Worm (Caenorhabditis elegans) whole organism, late embryonic: ENCODE results near the gene cpr-4.

Experiments used
- C08G9.2 ChIP-seq: sonication (generic microtip); optimal IDR thresholded peaks from 2 replicates; lab custom pipeline; 2016; ENCODE audit warnings: mild to moderate bottlenecking, missing genetic modification characterization, moderate library complexity, missing compliant biosample characterization
- C38D4.7 ChIP-seq: fragments of 200-800 bp; sonication (Bioruptor generic); optimal IDR thresholded peaks from 2 replicates; lab custom pipeline; 2018; ENCODE audit warnings: mild to moderate bottlenecking, missing genetic modification characterization, moderate library complexity, missing compliant biosample characterization
- F13H6.1 ChIP-seq: sonication (generic microtip); optimal IDR thresholded peaks from 2 replicates; lab custom pipeline; 2016; ENCODE audit warnings: missing genetic modification characterization, missing compliant biosample characterization
- K02D7.2 ChIP-seq: sonication (generic microtip); optimal IDR thresholded peaks from 2 replicates; lab custom pipeline; 2017; ENCODE audit warnings: mild to moderate bottlenecking, missing genetic modification characterization, missing compliant biosample characterization
- T23F11.4 ChIP-seq: fragments of 200-800 bp; sonication (Bioruptor generic); optimal IDR thresholded peaks from 2 replicates; lab custom pipeline; 2018; ENCODE audit warnings: mild to moderate bottlenecking, missing genetic modification characterization, missing compliant biosample characterization
- ama-1 ChIP-seq: fragments of 150-350 bp; optimal IDR thresholded peaks from 2 replicates; lab custom pipeline; 2014
- ceh-14 ChIP-seq: sonication (generic microtip); optimal IDR thresholded peaks from 2 replicates; lab custom pipeline; 2016; ENCODE audit warnings: missing genotype, missing genetic modification characterization, missing compliant biosample characterization
- ceh-18 ChIP-seq: sonication (generic microtip); optimal IDR thresholded peaks from 2 replicates; lab custom pipeline; 2016; ENCODE audit warnings: missing genetic modification characterization, missing compliant biosample characterization
- ceh-19 ChIP-seq: fragments of 200-800 bp; sonication (Bioruptor generic); optimal IDR thresholded peaks from 2 replicates; lab custom pipeline; 2018; ENCODE audit warnings: mild to moderate bottlenecking, missing genetic modification characterization, missing compliant biosample characterization
- ceh-22 ChIP-seq: sonication (generic microtip); optimal IDR thresholded peaks from 2 replicates; lab custom pipeline; 2017; ENCODE audit warnings: missing biosample characterization, missing genetic modification characterization
- ceh-24 ChIP-seq: sonication (generic microtip); optimal IDR thresholded peaks from 2 replicates; lab custom pipeline; 2016; ENCODE audit warnings: mild to moderate bottlenecking, missing genetic modification characterization, missing compliant biosample characterization
- ceh-31 ChIP-seq: sonication (generic microtip); optimal IDR thresholded peaks from 2 replicates; lab custom pipeline; 2016; ENCODE audit warnings: missing genetic modification characterization, missing compliant biosample characterization
- ceh-34 ChIP-seq: sonication (generic microtip); optimal IDR thresholded peaks from 2 replicates; lab custom pipeline; 2016; ENCODE audit warnings: mild to moderate bottlenecking, missing genetic modification characterization, missing compliant biosample characterization
- ceh-45 ChIP-seq: fragments of 200-800 bp; sonication (Bioruptor generic); IDR thresholded peaks from 2 replicates; pipeline ENCODE4 v1.3.6; 2022; ENCODE audit warnings: missing genetic modification reagents, missing genetic modification characterization, missing compliant biosample characterization
- ceh-48 ChIP-seq: sonication (generic microtip); optimal IDR thresholded peaks from 2 replicates; lab custom pipeline; 2016; ENCODE audit warnings: missing genetic modification characterization, inconsistent platforms, missing compliant biosample characterization
- ceh-9 ChIP-seq: sonication (generic microtip); optimal IDR thresholded peaks from 2 replicates; lab custom pipeline; 2016; ENCODE audit warnings: mild to moderate bottlenecking, missing genetic modification characterization, inconsistent platforms, missing compliant biosample characterization
- dve-1 ChIP-seq: sonication (generic microtip); optimal IDR thresholded peaks from 2 replicates; lab custom pipeline; 2017; ENCODE audit warnings: antibody characterized with exemption, mild to moderate bottlenecking, missing genetic modification characterization, missing compliant biosample characterization
- eyg-1 ChIP-seq: sonication (generic microtip); optimal IDR thresholded peaks from 2 replicates; lab custom pipeline; 2016; ENCODE audit warnings: missing genotype, missing genetic modification characterization, missing compliant biosample characterization
- fax-1 ChIP-seq: sonication (generic microtip); optimal IDR thresholded peaks from 2 replicates; lab custom pipeline; 2016; ENCODE audit warnings: missing genotype, missing genetic modification characterization, missing compliant biosample characterization
- mec-3 ChIP-seq: sonication (generic microtip); optimal IDR thresholded peaks from 2 replicates; lab custom pipeline; 2016; ENCODE audit warnings: borderline replicate concordance, missing genetic modification characterization, missing compliant biosample characterization
- nfya-1 ChIP-seq: sonication (generic microtip); optimal IDR thresholded peaks from 2 replicates; lab custom pipeline; 2017; ENCODE audit warnings: missing genetic modification characterization, mild to moderate bottlenecking, missing compliant biosample characterization, antibody characterized with exemption, moderate library complexity
- pqm-1 ChIP-seq: sonication (generic microtip); optimal IDR thresholded peaks from 2 replicates; lab custom pipeline; 2016; ENCODE audit warnings: missing genetic modification characterization, missing compliant biosample characterization
- pros-1 ChIP-seq: fragments of 150-350 bp; optimal IDR thresholded peaks from 2 replicates; lab custom pipeline; 2014; ENCODE audit warnings: missing biosample characterization, missing genetic modification reagents, missing genetic modification characterization
- ref-2 ChIP-seq: sonication (generic microtip); optimal IDR thresholded peaks from 2 replicates; lab custom pipeline; 2016; ENCODE audit warnings: missing genetic modification characterization, missing compliant biosample characterization
- rnt-1 ChIP-seq: sonication (generic microtip); optimal IDR thresholded peaks from 2 replicates; lab custom pipeline; 2016; ENCODE audit warnings: missing genetic modification characterization, missing compliant biosample characterization
- sdc-2 ChIP-seq: sonication (generic microtip); optimal IDR thresholded peaks from 2 replicates; lab custom pipeline; 2016; ENCODE audit warnings: missing genotype, missing genetic modification characterization, missing compliant biosample characterization
- sox-2 ChIP-seq: fragments of 200-800 bp; sonication (Bioruptor generic); IDR thresholded peaks from 2 replicates; pipeline ENCODE4 v1.3.6; 2022; ENCODE audit warnings: missing genetic modification reagents, missing genetic modification characterization, missing compliant biosample characterization
- sox-4 ChIP-seq: sonication (generic microtip); optimal IDR thresholded peaks from 2 replicates; lab custom pipeline; 2017; ENCODE audit warnings: mild to moderate bottlenecking, missing genetic modification characterization, inconsistent platforms, missing compliant biosample characterization
- syd-9 ChIP-seq: sonication (generic microtip); optimal IDR thresholded peaks from 2 replicates; lab custom pipeline; 2016; ENCODE audit warnings: mild to moderate bottlenecking, missing genetic modification characterization, moderate library complexity, missing compliant biosample characterization
- tbx-2 ChIP-seq: sonication (generic microtip); optimal IDR thresholded peaks from 2 replicates; lab custom pipeline; 2016; ENCODE audit warnings: missing genetic modification characterization, missing compliant biosample characterization
- tbx-7 ChIP-seq: sonication (generic microtip); optimal IDR thresholded peaks from 2 replicates; lab custom pipeline; 2016; ENCODE audit warnings: missing genotype, missing genetic modification characterization, missing compliant biosample characterization
- unc-42 ChIP-seq: sonication (generic microtip); optimal IDR thresholded peaks from 2 replicates; lab custom pipeline; 2016; ENCODE audit warnings: missing genotype, missing genetic modification characterization, missing compliant biosample characterization
- unc-55 ChIP-seq: sonication (generic microtip); optimal IDR thresholded peaks from 2 replicates; lab custom pipeline; 2017; ENCODE audit warnings: missing biosample characterization, missing genetic modification reagents, missing genetic modification characterization
- unc-86 ChIP-seq: sonication (generic microtip); optimal IDR thresholded peaks from 2 replicates; lab custom pipeline; 2016; ENCODE audit warnings: missing genetic modification characterization, missing compliant biosample characterization

cpr-4 gene

DNA sequence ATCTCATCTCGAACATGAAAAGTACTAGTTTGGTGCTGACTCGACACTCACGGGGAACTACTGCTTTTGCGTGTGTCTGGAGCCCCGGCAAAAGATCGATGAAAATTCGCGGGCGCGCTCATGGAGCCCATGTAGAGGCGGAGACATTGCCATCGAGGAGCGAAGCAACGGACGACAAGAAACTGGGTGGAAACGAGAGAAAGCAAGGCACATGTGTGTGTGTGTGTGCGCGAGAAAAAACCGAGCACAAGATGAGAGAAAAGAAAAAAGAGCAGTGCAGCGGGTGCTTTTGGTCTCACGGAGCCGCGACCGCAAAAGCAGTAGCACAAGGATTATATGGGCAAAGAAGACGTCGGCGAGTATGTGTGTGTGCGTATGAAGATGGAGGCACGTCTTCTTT lies 44.3 kb downstream of the cpr-4 start:
- TF ChIP-seq ceh-9 (tag; lab: Kevin White, UChicago) (no peak), C08G9.2 (tag; lab: Kevin White, UChicago) (no peak), ref-2 (tag; lab: Kevin White, UChicago) (no peak), ceh-34 (peak; percentile 42), pqm-1 (tag; lab: Kevin White, UChicago) (no peak), C38D4.7 (GFP tag; lab: Kevin White, UChicago) (no peak), sox-2 (no peak), eyg-1 (no peak), unc-42 (tag; lab: Kevin White, UChicago) (peak; percentile 44), ceh-18 (peak; percentile 32), ceh-31 (tag; lab: Kevin White, UChicago) (peak; percentile 62), ceh-48 (tag; lab: Kevin White, UChicago) (peak; percentile 82), sdc-2 (peak; percentile 22), ceh-14 (tag; lab: Kevin White, UChicago) (peak; percentile 78), syd-9 (no peak), ceh-45 (GFP tag; lab: Robert Waterston, UW) (no peak), nfya-1 (tag; lab: Kevin White, UChicago) (peak; percentile 14), tbx-2 (tag; lab: Kevin White, UChicago) (peak; percentile 9)
- TF ChIP-seq, all 69 proteins: peak for 9

DNA sequence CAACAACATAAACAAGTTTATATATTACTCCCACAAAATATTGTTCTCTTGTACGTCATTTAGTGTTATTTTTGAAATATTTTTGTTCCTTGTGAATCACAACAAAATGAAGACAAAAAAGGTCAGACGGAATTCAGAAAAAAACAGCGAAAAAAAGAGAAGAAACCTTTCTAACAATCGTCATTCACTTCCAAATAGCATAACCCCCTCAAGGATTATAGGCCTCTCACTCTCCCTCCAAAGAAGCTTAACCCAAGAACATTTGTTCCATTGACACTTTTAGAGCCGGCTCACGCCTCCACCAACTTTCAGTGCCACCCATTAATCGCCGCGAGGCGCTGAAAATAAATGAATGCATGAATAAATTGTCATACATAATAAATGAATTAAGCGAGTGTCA lies 45.1 kb downstream of the cpr-4 start:
- TF ChIP-seq ceh-45 (GFP tag; lab: Robert Waterston, UW) (no peak), fax-1 (no peak), ceh-24 (tag; lab: Kevin White, UChicago) (no peak), nfya-1 (tag; lab: Kevin White, UChicago) (no peak), T23F11.4 (no peak), mec-3 (tag; lab: Kevin White, UChicago) (no peak), unc-55 (GFP tag; lab: Kevin White, UChicago) (no peak), sdc-2 (no peak), F13H6.1 (tag; lab: Kevin White, UChicago) (no peak), ref-2 (tag; lab: Kevin White, UChicago) (no peak), sox-4 (no peak), K02D7.2 (no peak), ama-1 (lab: Kevin White, UChicago) (no peak), ceh-48 (tag; lab: Kevin White, UChicago) (no peak), ceh-22 (tag; lab: Kevin White, UChicago) (no peak), syd-9 (no peak)

DNA sequence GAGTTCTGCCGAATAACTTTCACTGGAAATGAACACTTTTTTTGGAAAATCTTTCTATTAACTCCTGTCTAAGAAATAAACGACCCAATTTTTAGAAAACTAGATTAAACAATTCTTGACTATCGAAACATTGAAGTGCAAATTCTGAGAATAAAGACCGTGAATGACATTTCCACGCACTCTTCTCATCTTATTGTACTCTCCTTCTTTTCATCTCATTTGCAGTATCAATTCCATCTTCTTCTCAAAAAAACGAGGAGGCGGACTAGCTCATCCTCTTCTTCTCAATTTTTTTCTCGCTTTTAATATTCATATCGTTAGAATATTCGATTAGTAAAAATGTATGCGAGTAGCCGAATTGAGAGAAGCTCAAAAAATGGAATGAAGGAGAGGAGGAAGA lies 47.2 kb downstream of the cpr-4 start:
- TF ChIP-seq ceh-31 (tag; lab: Kevin White, UChicago) (no peak), sox-4 (no peak), K02D7.2 (no peak), unc-42 (tag; lab: Kevin White, UChicago) (peak; percentile 42)

DNA sequence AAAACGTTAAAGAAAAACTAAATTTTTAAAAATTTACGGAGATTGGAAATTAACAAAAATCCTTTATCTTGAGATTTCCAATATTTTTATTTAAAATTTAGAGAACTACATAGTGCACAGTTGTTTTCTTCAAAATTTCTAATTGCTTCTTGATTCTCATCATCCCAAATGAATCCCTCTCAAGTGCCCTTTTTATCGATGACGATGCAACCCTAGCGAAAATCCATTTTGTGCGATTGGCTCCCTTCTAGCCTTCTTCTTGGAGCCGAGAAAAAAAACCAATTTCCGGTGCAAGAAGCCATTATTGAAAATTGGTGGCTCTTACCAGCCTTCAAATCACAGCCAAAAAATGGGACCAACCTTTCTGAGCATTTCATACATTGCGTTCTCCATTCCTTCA lies 48.0 kb downstream of the cpr-4 start:
- no peak for TF ChIP-seq ceh-19 (GFP tag; lab: Kevin White, UChicago)
- no peak for TF ChIP-seq sdc-2
- TF ChIP-seq unc-86, result no peak
- TF ChIP-seq K02D7.2, result no peak
- TF ChIP-seq pros-1, result no peak
- no peak for TF ChIP-seq rnt-1 (tag; lab: Kevin White, UChicago)
- no peak for TF ChIP-seq dve-1 (tag; lab: Kevin White, UChicago)
- TF ChIP-seq fax-1, result no peak
- TF ChIP-seq tbx-7 (tag; lab: Kevin White, UChicago), result no peak
